Fruit fly (Drosophila melanogaster) S2 (cell line): Measurements from ENCODE around the gene CG46435.

ENCODE experiments used
- CG8478 ChIP-seq: fragments of >200 bp; optimal IDR thresholded peaks from 2 replicates; lab custom pipeline; 2018
- CTCF ChIP-seq, 2 experiments: fragments of >200 bp; optimal IDR thresholded peaks; 2 replicates each; lab custom pipeline; 2018

- TF ChIP-seq CG8478 (lab: Kevin White, UChicago) = no peak
- TF ChIP-seq CTCF (optimal IDR thresholded peaks at IDR 0.05; lab: Kevin White, UChicago) = no peak
Observed at dm6 chr3L:19525736-19526135, 19.2 kb upstream of the CG46435 start.
